Fruit fly (Drosophila melanogaster) whole organism, embryonic: ENCODE results near the gene CoRest.

ENCODE experiments used
- BEAF-32 ChIP-seq: fragments of 200-800 bp; sonication (Bioruptor generic); optimal IDR thresholded peaks from 3 replicates; lab custom pipeline; 2017; ENCODE audit warnings: missing biosample characterization, missing genetic modification characterization, mild to moderate bottlenecking, moderate library complexity, missing genetic modification reagents
- Blimp-1 ChIP-seq: fragments of 200-800 bp; sonication (Bioruptor generic); optimal IDR thresholded peaks from 3 replicates; lab custom pipeline; 2018; ENCODE audit warnings: missing biosample characterization, missing genetic modification characterization, mild to moderate bottlenecking, moderate library complexity, missing genetic modification reagents
- CG10321 ChIP-seq: fragments of 200-800 bp; sonication (Bioruptor generic); IDR thresholded peaks from 2 replicates; pipeline ENCODE4 v1.3.6; 2022; ENCODE audit warnings: missing biosample characterization, missing genetic modification characterization
- CG10543 ChIP-seq: fragments of 200-800 bp; sonication (Bioruptor generic); optimal IDR thresholded peaks from 3 replicates; lab custom pipeline; 2017; ENCODE audit warnings: missing biosample characterization, mild to moderate bottlenecking, missing genetic modification characterization, moderate library complexity
- CG11723 ChIP-seq: fragments of 200-800 bp; sonication (Bioruptor generic); optimal IDR thresholded peaks from 2 replicates; lab custom pipeline; 2017; ENCODE audit warnings: missing biosample characterization, mild to moderate bottlenecking, missing genetic modification characterization
- CG13296 ChIP-seq: fragments of 200-800 bp; sonication (Bioruptor generic); optimal IDR thresholded peaks from 3 replicates; lab custom pipeline; 2018; ENCODE audit warnings: missing biosample characterization, mild to moderate bottlenecking, missing genetic modification characterization
- CG13424 ChIP-seq: fragments of 200-800 bp; sonication (Bioruptor generic); optimal IDR thresholded peaks from 2 replicates; lab custom pipeline; 2019; ENCODE audit warnings: missing biosample characterization, mild to moderate bottlenecking, missing genetic modification characterization, moderate library complexity
- CG14965 ChIP-seq: fragments of 200-800 bp; sonication (Bioruptor generic); optimal IDR thresholded peaks from 2 replicates; lab custom pipeline; 2016; ENCODE audit warnings: missing biosample characterization, missing genetic modification characterization, borderline replicate concordance
- CG15269 ChIP-seq: fragments of 200-800 bp; sonication (Bioruptor generic); optimal IDR thresholded peaks from 2 replicates; lab custom pipeline; 2018; ENCODE audit warnings: missing biosample characterization, mild to moderate bottlenecking, missing genetic modification characterization, moderate library complexity
- CG16863 ChIP-seq: fragments of 200-800 bp; sonication (Bioruptor generic); optimal IDR thresholded peaks from 3 replicates; lab custom pipeline; 2016; ENCODE audit warnings: missing biosample characterization, missing genetic modification characterization
- CG17568 ChIP-seq: fragments of 200-800 bp; sonication (Bioruptor generic); optimal IDR thresholded peaks from 2 replicates; lab custom pipeline; 2018; ENCODE audit warnings: missing biosample characterization, mild to moderate bottlenecking, missing genetic modification characterization, moderate library complexity
- CG17802 ChIP-seq: fragments of 200-800 bp; sonication (Bioruptor generic); optimal IDR thresholded peaks from 2 replicates; lab custom pipeline; 2018; ENCODE audit warnings: missing biosample characterization, mild to moderate bottlenecking, missing genetic modification characterization, moderate library complexity
- CG31388 ChIP-seq: fragments of 200-800 bp; sonication (Bioruptor generic); optimal IDR thresholded peaks from 2 replicates; lab custom pipeline; 2016; ENCODE audit warnings: missing biosample characterization, missing genetic modification characterization
- CG4730 ChIP-seq: fragments of 200-800 bp; sonication (Bioruptor generic); IDR thresholded peaks from 2 replicates; pipeline ENCODE4 v1.3.6; 2022; ENCODE audit warnings: missing biosample characterization, missing genetic modification characterization
- CG6175 ChIP-seq: fragments of 200-800 bp; sonication (Bioruptor generic); IDR thresholded peaks from 3 replicates; pipeline ENCODE4 v1.3.6; 2022; ENCODE audit warnings: missing biosample characterization, missing genetic modification characterization
- CG6689 ChIP-seq: fragments of 200-800 bp; sonication (Bioruptor generic); IDR thresholded peaks from 2 replicates; pipeline ENCODE4 v1.3.6; 2022; ENCODE audit warnings: missing biosample characterization, missing genetic modification characterization
- CG7556 ChIP-seq: fragments of 200-800 bp; sonication (Bioruptor generic); optimal IDR thresholded peaks from 2 replicates; lab custom pipeline; 2017; ENCODE audit warnings: missing biosample characterization, mild to moderate bottlenecking, missing genetic modification characterization
- CG7839 ChIP-seq: fragments of 200-800 bp; sonication (Bioruptor generic); optimal IDR thresholded peaks from 3 replicates; lab custom pipeline; 2018; ENCODE audit warnings: missing biosample characterization, mild to moderate bottlenecking, missing genetic modification characterization, moderate library complexity
- CHES-1-like ChIP-seq: fragments of 200-800 bp; sonication (Bioruptor generic); optimal IDR thresholded peaks from 2 replicates; lab custom pipeline; 2016; ENCODE audit warnings: missing biosample characterization, missing genetic modification characterization
- Drgx ChIP-seq: fragments of 200-800 bp; sonication (Bioruptor generic); IDR thresholded peaks from 2 replicates; pipeline ENCODE4 v1.3.6; 2022; ENCODE audit warnings: missing biosample characterization, missing genetic modification characterization
- H15 ChIP-seq: fragments of 200-800 bp; sonication (Bioruptor generic); IDR thresholded peaks from 3 replicates; pipeline ENCODE4 v1.3.6; 2022; ENCODE audit warnings: missing biosample characterization, missing genetic modification characterization
- HmgZ ChIP-seq: fragments of 200-800 bp; sonication (Bioruptor generic); optimal IDR thresholded peaks from 2 replicates; lab custom pipeline; 2018; ENCODE audit warnings: missing biosample characterization, mild to moderate bottlenecking, missing genetic modification characterization
- Med ChIP-seq: fragments of 200-800 bp; sonication (Bioruptor generic); peaks from one replicate; lab custom pipeline; 2016; ENCODE audit warnings: missing biosample characterization, missing genetic modification characterization, mild to moderate bottlenecking, inconsistent platforms, moderate library complexity
- Meics ChIP-seq: fragments of 200-800 bp; sonication (Bioruptor generic); optimal IDR thresholded peaks from 2 replicates; lab custom pipeline; 2017; ENCODE audit warnings: missing biosample characterization, mild to moderate bottlenecking, missing genetic modification characterization
- Nf-YA ChIP-seq: fragments of 200-800 bp; sonication (Bioruptor generic); IDR thresholded peaks from 2 replicates; pipeline ENCODE4 v1.3.6; 2022; ENCODE audit warnings: missing biosample characterization, missing genetic modification characterization
- Oli ChIP-seq: fragments of 200-800 bp; sonication (Bioruptor generic); optimal IDR thresholded peaks from 2 replicates; lab custom pipeline; 2018; ENCODE audit warnings: missing biosample characterization, mild to moderate bottlenecking, missing genetic modification characterization, moderate library complexity
- Rfx ChIP-seq: fragments of 200-800 bp; sonication (Bioruptor generic); IDR thresholded peaks from 2 replicates; pipeline ENCODE4 v1.3.6; 2022; ENCODE audit warnings: missing biosample characterization, missing genetic modification characterization
- Rx ChIP-seq: fragments of 200-800 bp; sonication (Bioruptor generic); IDR thresholded peaks from 2 replicates; pipeline ENCODE4 v1.3.6; 2022; ENCODE audit warnings: missing biosample characterization, missing genetic modification characterization
- Spps ChIP-seq: fragments of 200-800 bp; sonication (Bioruptor generic); optimal IDR thresholded peaks from 2 replicates; lab custom pipeline; 2018; ENCODE audit warnings: missing biosample characterization, mild to moderate bottlenecking, missing genetic modification characterization
- bowl ChIP-seq: fragments of 200-800 bp; sonication (Bioruptor generic); IDR thresholded peaks from 2 replicates; pipeline ENCODE4 v1.3.6; 2022; ENCODE audit warnings: missing biosample characterization, missing genetic modification characterization
- chif ChIP-seq, 2 experiments: fragments of 200-800 bp; sonication (Bioruptor generic); optimal IDR thresholded peaks; 3 replicates each; lab custom pipeline; 2016; ENCODE audit warnings: missing biosample characterization in 2 of 2, missing genetic modification characterization in 2 of 2
- ci ChIP-seq: fragments of 200-800 bp; sonication (Bioruptor generic); IDR thresholded peaks from 3 replicates; pipeline ENCODE4 v1.3.6; 2022; ENCODE audit warnings: missing biosample characterization, missing genetic modification characterization
- croc ChIP-seq: fragments of 200-800 bp; sonication (Bioruptor generic); conservative IDR thresholded peaks from 3 replicates; pipeline ENCODE4 v1.3.6; 2022; ENCODE audit warnings: missing biosample characterization, missing genetic modification characterization
- disco-r ChIP-seq: fragments of 200-800 bp; sonication (Bioruptor generic); optimal IDR thresholded peaks from 2 replicates; lab custom pipeline; 2016; ENCODE audit warnings: missing biosample characterization, missing genetic modification characterization
- emc ChIP-seq: fragments of 200-800 bp; sonication (Bioruptor generic); optimal IDR thresholded peaks from 2 replicates; lab custom pipeline; 2016; ENCODE audit warnings: missing biosample characterization, missing genetic modification characterization
- ems ChIP-seq: fragments of 200-800 bp; sonication (Bioruptor generic); optimal IDR thresholded peaks from 3 replicates; lab custom pipeline; 2016; ENCODE audit warnings: missing biosample characterization, missing genetic modification characterization
- gem ChIP-seq: fragments of 200-800 bp; sonication (Bioruptor generic); optimal IDR thresholded peaks from 2 replicates; lab custom pipeline; 2019; ENCODE audit warnings: missing biosample characterization, mild to moderate bottlenecking, missing genetic modification characterization, moderate library complexity
- hb ChIP-seq: fragments of 200-800 bp; sonication (Bioruptor generic); IDR thresholded peaks from 3 replicates; pipeline ENCODE4 v1.3.6; 2022; ENCODE audit warnings: missing biosample characterization, missing genetic modification characterization; ENCODE audit not compliant: partially characterized antibody
- jumu ChIP-seq: fragments of 200-800 bp; sonication (Bioruptor generic); optimal IDR thresholded peaks from 3 replicates; lab custom pipeline; 2016; ENCODE audit warnings: missing biosample characterization, missing genetic modification characterization
- maf-S ChIP-seq: fragments of 200-800 bp; sonication (Bioruptor generic); optimal IDR thresholded peaks from 2 replicates; lab custom pipeline; 2016; ENCODE audit warnings: missing biosample characterization, missing genetic modification characterization
- odd ChIP-seq: fragments of 200-800 bp; sonication (Bioruptor generic); optimal IDR thresholded peaks from 2 replicates; lab custom pipeline; 2017; ENCODE audit warnings: missing biosample characterization, mild to moderate bottlenecking, missing genetic modification characterization
- pum ChIP-seq: fragments of 200-800 bp; sonication (Bioruptor generic); optimal IDR thresholded peaks from 2 replicates; lab custom pipeline; 2016; ENCODE audit warnings: missing biosample characterization, missing genetic modification characterization
- scrt ChIP-seq: fragments of 200-800 bp; sonication (Bioruptor generic); optimal IDR thresholded peaks from 2 replicates; lab custom pipeline; 2018; ENCODE audit warnings: missing biosample characterization, mild to moderate bottlenecking, missing genetic modification characterization, moderate library complexity
- sna ChIP-seq: fragments of 200-800 bp; sonication (Bioruptor generic); IDR thresholded peaks from 2 replicates; pipeline ENCODE4 v1.3.6; 2022; ENCODE audit warnings: missing biosample characterization, missing genetic modification characterization; ENCODE audit not compliant: partially characterized antibody
- sqz ChIP-seq: fragments of 200-800 bp; sonication (Bioruptor generic); optimal IDR thresholded peaks from 3 replicates; lab custom pipeline; 2018; ENCODE audit warnings: missing biosample characterization, mild to moderate bottlenecking, missing genetic modification characterization
- stwl ChIP-seq: fragments of 200-800 bp; sonication (Bioruptor generic); optimal IDR thresholded peaks from 3 replicates; lab custom pipeline; 2018; ENCODE audit warnings: missing biosample characterization, mild to moderate bottlenecking, missing genetic modification characterization, moderate library complexity
- zfh2 ChIP-seq: fragments of 200-800 bp; sonication (Bioruptor generic); optimal IDR thresholded peaks from 2 replicates; lab custom pipeline; 2016; ENCODE audit warnings: missing biosample characterization, missing genetic modification characterization

Gene CoRest

dm6 chrX:19495611-19496583 is 25.8 kb upstream of the CoRest start (continued):
- TF ChIP-seq zfh2 (GFP tag; lab: Kevin White, UChicago) (peak; percentile 63), hb (GFP tag; lab: Robert Waterston, UW) (no peak), BEAF-32 (GFP tag; lab: Kevin White, UChicago) (no peak), Oli (tag; lab: Kevin White, UChicago) (peak; percentile 69), bowl (GFP tag; lab: Robert Waterston, UW) (peak; percentile 45; the same call in 1 of the 2 replicates), gem (tag; lab: Kevin White, UChicago) (peak; percentile 73), Rfx (GFP tag; lab: Robert Waterston, UW) (peak; percentile 76), H15 (GFP tag; lab: Robert Waterston, UW) (0 out of 3 replicates have a peak, but pooled peaks have one; percentile 23), maf-S (GFP tag; lab: Kevin White, UChicago) (peak; percentile 36), disco-r (peak; percentile 34), odd (GFP tag; lab: Kevin White, UChicago) (peak; percentile 22), sqz (GFP tag; lab: Kevin White, UChicago) (no peak), CG14965 (GFP tag; lab: Kevin White, UChicago) (no peak), scrt (peak; percentile 41), CG10321 (GFP tag; lab: Robert Waterston, UW) (peak; percentile 65), Nf-YA (GFP tag; lab: Robert Waterston, UW) (0 out of 2 replicates have a peak, but pooled peaks have one; percentile 11), sna (GFP tag; lab: Robert Waterston, UW) (no peak), Blimp-1 (GFP tag; lab: Kevin White, UChicago) (peak; percentile 38), Spps (tag; lab: Kevin White, UChicago) (no peak), CHES-1-like (GFP tag; lab: Kevin White, UChicago) (peak; percentile 63), CG17802 (tag; lab: Kevin White, UChicago) (no peak), Med (GFP tag; lab: Kevin White, UChicago) (peak; percentile 92), Drgx (peak; percentile 79), stwl (tag; lab: Kevin White, UChicago) (no peak), ci (peak; percentile 65; the same call in 2 of the 3 replicates), Meics (GFP tag; lab: Kevin White, UChicago) (peak; percentile 80), CG11723 (peak; percentile 33), emc (GFP tag; lab: Kevin White, UChicago) (no peak), pum (GFP tag; lab: Kevin White, UChicago) (peak; percentile 67), CG13424 (tag; lab: Kevin White, UChicago) (peak; percentile 71), jumu (GFP tag; lab: Kevin White, UChicago) (peak; percentile 52), CG6175 (GFP tag; lab: Robert Waterston, UW) (no peak), ems (peak; percentile 16), CG4730 (GFP tag; lab: Robert Waterston, UW) (0 out of 2 replicates have a peak, but pooled peaks have one; percentile 20), Rx (GFP tag; lab: Robert Waterston, UW) (peak; percentile 34; the same call in 1 of the 2 replicates), chif (GFP tag; optimal IDR thresholded peaks at IDR 0.05; lab: Kevin White, UChicago) (peak; percentile 19 to 40), CG31388 (GFP tag; lab: Kevin White, UChicago) (no peak), croc (GFP tag; lab: Robert Waterston, UW) (peak; percentile 15; the same call in 1 of the 3 replicates), CG13296 (GFP tag; lab: Kevin White, UChicago) (peak; percentile 59), CG7556 (GFP tag; lab: Kevin White, UChicago) (peak; percentile 48), CG15269 (tag; lab: Kevin White, UChicago) (peak; percentile 74), CG7839 (tag; lab: Kevin White, UChicago) (peak; percentile 63), CG10543 (GFP tag; lab: Kevin White, UChicago) (peak; percentile 56), CG6689 (GFP tag; lab: Robert Waterston, UW) (peak; percentile 75), CG17568 (GFP tag; lab: Kevin White, UChicago) (no peak), CG16863 (GFP tag; lab: Kevin White, UChicago) (peak; percentile 26), HmgZ (peak; percentile 53)
